Worm (Caenorhabditis elegans) whole organism, L2 larva: ENCODE measurements around the gene dpf-1.

Source experiments
- F13H6.1 ChIP-seq: sonication (generic microtip); optimal IDR thresholded peaks from 2 replicates; lab custom pipeline; 2016; ENCODE audit warnings: missing genetic modification characterization, missing compliant biosample characterization
- R02D3.7 ChIP-seq: fragments of 150-350 bp; optimal IDR thresholded peaks from 2 replicates; lab custom pipeline; 2014; ENCODE audit warnings: missing biosample characterization, missing genetic modification characterization
- ZK546.5 ChIP-seq: sonication (generic microtip); optimal IDR thresholded peaks from 2 replicates; lab custom pipeline; 2017; ENCODE audit warnings: missing biosample characterization, missing genetic modification characterization
- alr-1 ChIP-seq: fragments of 150-350 bp; optimal IDR thresholded peaks from 2 replicates; lab custom pipeline; 2014; ENCODE audit warnings: missing biosample characterization, missing genetic modification characterization
- aly-2 ChIP-seq: fragments of 150-350 bp; optimal IDR thresholded peaks from 2 replicates; lab custom pipeline; 2014; ENCODE audit warnings: missing biosample characterization, missing genetic modification characterization
- ceh-16 ChIP-seq: fragments of 150-350 bp; optimal IDR thresholded peaks from 2 replicates; lab custom pipeline; 2014; ENCODE audit warnings: missing biosample characterization, missing genetic modification characterization
- ceh-82 ChIP-seq: fragments of 150-350 bp; optimal IDR thresholded peaks from 2 replicates; lab custom pipeline; 2014; ENCODE audit warnings: missing biosample characterization, missing genetic modification characterization
- crh-2 ChIP-seq: sonication (generic microtip); optimal IDR thresholded peaks from 2 replicates; lab custom pipeline; 2017; ENCODE audit warnings: missing biosample characterization, missing genetic modification characterization
- egl-27 ChIP-seq: sonication (generic microtip); optimal IDR thresholded peaks from 3 replicates; lab custom pipeline; 2017; ENCODE audit warnings: missing biosample characterization, missing genetic modification reagents, missing genetic modification characterization
- elt-1 ChIP-seq: fragments of 150-350 bp; optimal IDR thresholded peaks from 2 replicates; lab custom pipeline; 2014; ENCODE audit warnings: missing biosample characterization, missing genetic modification characterization
- elt-3 ChIP-seq: sonication (generic microtip); optimal IDR thresholded peaks from 2 replicates; lab custom pipeline; 2017; ENCODE audit warnings: missing biosample characterization, missing genetic modification characterization
- fos-1 ChIP-seq: fragments of 150-350 bp; optimal IDR thresholded peaks from 2 replicates; lab custom pipeline; 2014; ENCODE audit warnings: missing biosample characterization, missing genetic modification characterization
- gmeb-1 ChIP-seq: fragments of 150-350 bp; optimal IDR thresholded peaks from 2 replicates; lab custom pipeline; 2014; ENCODE audit warnings: missing biosample characterization, missing genetic modification characterization
- lin-13 ChIP-seq: fragments of 150-350 bp; optimal IDR thresholded peaks from 2 replicates; lab custom pipeline; 2014; ENCODE audit warnings: missing biosample characterization, missing genetic modification reagents, missing genetic modification characterization
- lin-39 ChIP-seq: fragments of 150-350 bp; optimal IDR thresholded peaks from 2 replicates; lab custom pipeline; 2014; ENCODE audit warnings: missing biosample characterization, missing genetic modification reagents, missing genetic modification characterization
- lsy-2 ChIP-seq, 2 experiments: fragments of 150-350 bp in 1 of 2; sonication (generic microtip) in 1 of 2; optimal IDR thresholded peaks; 2 replicates each; lab custom pipeline; 2014 to 2017; ENCODE audit warnings: missing biosample characterization in 2 of 2, missing genetic modification characterization in 2 of 2
- mab-5 ChIP-seq: fragments of 150-350 bp; optimal IDR thresholded peaks from 2 replicates; lab custom pipeline; 2014; ENCODE audit warnings: missing biosample characterization, missing genetic modification characterization
- mbf-1 ChIP-seq: sonication (generic microtip); optimal IDR thresholded peaks from 2 replicates; lab custom pipeline; 2017; ENCODE audit warnings: missing biosample characterization, missing genetic modification characterization
- mdl-1 ChIP-seq, 2 experiments: fragments of 150-350 bp in 1 of 2; sonication (generic microtip) in 1 of 2; optimal IDR thresholded peaks; 2 replicates each; lab custom pipeline; 2017; ENCODE audit warnings: missing biosample characterization in 2 of 2, missing genetic modification characterization in 2 of 2
- nhr-10 ChIP-seq: sonication (generic microtip); optimal IDR thresholded peaks from 2 replicates; lab custom pipeline; 2017; ENCODE audit warnings: missing biosample characterization, missing genetic modification characterization
- nhr-11 ChIP-seq: fragments of 150-350 bp; optimal IDR thresholded peaks from 2 replicates; lab custom pipeline; 2014; ENCODE audit warnings: missing biosample characterization, missing genetic modification characterization
- nhr-12 ChIP-seq: fragments of 150-350 bp; optimal IDR thresholded peaks from 2 replicates; lab custom pipeline; 2014; ENCODE audit warnings: missing biosample characterization, missing genetic modification characterization
- nhr-129 ChIP-seq: fragments of 150-350 bp; optimal IDR thresholded peaks from 2 replicates; lab custom pipeline; 2014; ENCODE audit warnings: missing biosample characterization, missing genetic modification characterization
- nhr-21 ChIP-seq: fragments of 150-350 bp; optimal IDR thresholded peaks from 2 replicates; lab custom pipeline; 2014; ENCODE audit warnings: missing biosample characterization, missing genetic modification characterization
- nhr-23 ChIP-seq: fragments of 150-350 bp; optimal IDR thresholded peaks from 2 replicates; lab custom pipeline; 2014; ENCODE audit warnings: missing biosample characterization, missing genetic modification reagents, missing genetic modification characterization
- nhr-237 ChIP-seq: fragments of 150-350 bp; optimal IDR thresholded peaks from 2 replicates; lab custom pipeline; 2014; ENCODE audit warnings: missing biosample characterization, missing genetic modification characterization
- nhr-6 ChIP-seq: fragments of 150-350 bp; optimal IDR thresholded peaks from 2 replicates; lab custom pipeline; 2014; ENCODE audit warnings: missing biosample characterization, missing genetic modification characterization
- peb-1 ChIP-seq: fragments of 150-350 bp; optimal IDR thresholded peaks from 2 replicates; lab custom pipeline; 2014; ENCODE audit warnings: missing biosample characterization, missing genetic modification characterization
- sem-4 ChIP-seq: fragments of 150-350 bp; optimal IDR thresholded peaks from 2 replicates; lab custom pipeline; 2014; ENCODE audit warnings: missing biosample characterization, missing genetic modification reagents, missing genetic modification characterization
- skn-1 ChIP-seq: sonication (generic microtip); optimal IDR thresholded peaks from 2 replicates; lab custom pipeline; 2017; ENCODE audit warnings: missing biosample characterization, missing genetic modification characterization
- sma-3 ChIP-seq: sonication (generic microtip); optimal IDR thresholded peaks from 2 replicates; lab custom pipeline; 2016; ENCODE audit warnings: missing genetic modification reagents, missing genetic modification characterization, missing compliant biosample characterization
- snpc-4 ChIP-seq: fragments of 150-350 bp; optimal IDR thresholded peaks from 2 replicates; lab custom pipeline; 2014; ENCODE audit warnings: missing biosample characterization, missing genetic modification characterization
- unc-62 ChIP-seq: fragments of 150-350 bp; optimal IDR thresholded peaks from 2 replicates; lab custom pipeline; 2014; ENCODE audit warnings: missing biosample characterization, missing genetic modification reagents, missing genetic modification characterization
- ztf-1 ChIP-seq: fragments of 200-800 bp; sonication (Bioruptor generic); conservative IDR thresholded peaks from 2 replicates; pipeline ENCODE4 v1.3.6; 2022; ENCODE audit warnings: missing genetic modification characterization, missing compliant biosample characterization
- ztf-11 ChIP-seq: sonication (generic microtip); optimal IDR thresholded peaks from 2 replicates; lab custom pipeline; 2017; ENCODE audit warnings: missing biosample characterization, missing genetic modification characterization
- ztf-4 ChIP-seq: fragments of 150-350 bp; optimal IDR thresholded peaks from 2 replicates; lab custom pipeline; 2014; ENCODE audit warnings: missing biosample characterization, missing genetic modification characterization

The dpf-1 gene

DNA sequence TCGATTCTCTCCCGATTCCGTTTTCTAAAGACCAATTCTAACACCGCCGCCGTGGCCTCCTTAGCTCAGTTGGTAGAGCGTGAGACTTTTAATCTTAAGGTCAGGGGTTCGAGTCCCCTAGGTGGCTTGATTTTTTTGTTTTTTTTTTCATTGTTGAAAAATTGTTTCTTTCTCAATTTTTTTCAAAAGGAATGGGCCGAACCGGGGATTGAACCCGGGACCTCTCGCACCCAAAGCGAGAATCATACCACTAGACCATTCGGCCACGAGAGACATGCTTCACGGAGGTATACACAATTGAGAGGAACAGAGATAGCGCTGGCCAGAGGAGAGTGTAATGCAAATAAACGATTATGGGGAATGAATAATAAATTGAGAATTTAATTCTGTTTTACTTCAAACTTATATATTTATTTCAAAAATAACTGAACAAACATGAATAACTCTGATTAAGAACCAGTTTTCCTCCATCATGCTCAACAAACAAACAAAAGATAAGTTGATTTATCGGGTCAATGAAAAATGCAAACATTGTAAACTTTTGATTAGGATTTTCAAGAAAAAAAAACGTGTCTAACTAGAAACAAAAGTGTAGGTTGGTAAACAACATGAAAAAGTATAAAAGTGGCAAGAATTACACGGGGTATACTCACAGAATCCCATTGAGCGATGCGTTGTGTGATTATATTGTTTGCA is 5.9 kb upstream of the dpf-1 start, which contains the start of gene pqn-71 (continued):
- TF ChIP-seq aly-2, result no peak
- TF ChIP-seq elt-3 (tag; lab: Kevin White, UChicago), result no peak
- no peak for TF ChIP-seq ceh-16 (tag; lab: Kevin White, UChicago)
- TF ChIP-seq ZK546.5, result no peak
- TF ChIP-seq elt-1, result no peak
- TF ChIP-seq skn-1 (tag; lab: Kevin White, UChicago), result no peak
- TF ChIP-seq alr-1, result peak; percentile 8
- TF ChIP-seq nhr-12, result no peak

DNA sequence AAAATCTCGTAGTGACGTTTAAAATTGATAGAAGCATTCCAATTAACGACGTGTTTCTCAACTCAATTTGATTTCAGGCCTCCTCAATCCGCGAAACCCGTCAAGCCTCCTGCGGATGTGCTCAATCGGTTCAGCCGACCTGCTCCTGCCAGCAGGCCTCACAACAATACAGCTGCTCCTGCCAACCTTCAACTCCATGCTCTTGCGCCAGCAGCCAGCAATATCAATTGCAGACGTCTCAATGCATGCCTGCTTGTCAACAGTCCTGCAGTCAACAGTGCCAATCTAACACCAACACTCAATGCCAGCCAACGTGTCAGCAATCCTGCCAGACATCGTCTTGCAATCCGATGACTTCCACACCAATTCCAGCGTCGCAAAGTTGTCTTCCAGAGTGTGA is 5.1 kb upstream of the dpf-1 start:
- no peak for TF ChIP-seq nhr-10 (tag; lab: Kevin White, UChicago)
- no peak for TF ChIP-seq nhr-23 (tag; lab: Kevin White, UChicago)
- no peak for TF ChIP-seq fos-1
- TF ChIP-seq snpc-4 (tag; lab: Kevin White, UChicago), result no peak
- TF ChIP-seq gmeb-1, result no peak
- TF ChIP-seq nhr-129 (tag; lab: Kevin White, UChicago), result no peak
- no peak for TF ChIP-seq ceh-16 (tag; lab: Kevin White, UChicago)
- TF ChIP-seq ztf-11 (tag; lab: Kevin White, UChicago), result no peak
- TF ChIP-seq ceh-82 (tag; lab: Kevin White, UChicago), result no peak
- no peak for TF ChIP-seq R02D3.7
- TF ChIP-seq sem-4, result no peak
- TF ChIP-seq mdl-1 (tag; optimal IDR thresholded peaks at IDR 0.05; lab: Kevin White, UChicago), result no peak
- TF ChIP-seq mab-5 (tag; lab: Kevin White, UChicago), result no peak
- TF ChIP-seq ztf-4 (tag; lab: Kevin White, UChicago), result no peak
- TF ChIP-seq unc-62 (GFP tag; lab: Kevin White, UChicago), result no peak
- TF ChIP-seq mbf-1, result no peak
- no peak for TF ChIP-seq lin-13 (GFP tag; lab: Kevin White, UChicago)
- TF ChIP-seq crh-2 (tag; lab: Kevin White, UChicago), result no peak
- TF ChIP-seq, all 48 proteins: peak for 0

DNA sequence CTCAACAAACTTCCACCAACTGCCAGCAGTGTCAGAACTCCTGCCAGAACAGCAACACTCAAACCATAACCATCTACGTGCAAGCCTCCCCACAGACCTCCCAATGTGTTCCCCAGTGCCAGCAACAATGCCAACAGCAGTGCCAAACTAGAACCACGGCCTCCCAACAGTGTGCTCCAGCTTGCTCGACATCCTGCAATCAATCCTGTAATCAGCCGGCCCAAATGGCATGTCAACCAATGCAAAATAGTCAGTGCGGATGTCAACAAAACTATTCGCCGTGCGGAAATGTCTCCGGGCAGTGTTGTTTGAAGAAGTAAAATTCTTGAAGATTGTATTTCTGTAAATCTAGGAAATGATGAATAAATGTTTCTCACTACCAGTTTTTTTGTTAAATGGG is 4.4 kb upstream of the dpf-1 start:
- TF ChIP-seq sem-4 (no peak), ceh-16 (tag; lab: Kevin White, UChicago) (no peak), nhr-129 (tag; lab: Kevin White, UChicago) (no peak), ztf-1 (no peak), nhr-11 (tag; lab: Kevin White, UChicago) (no peak), nhr-237 (tag; lab: Kevin White, UChicago) (no peak), egl-27 (tag; lab: Kevin White, UChicago) (no peak), unc-62 (GFP tag; lab: Kevin White, UChicago) (no peak), ztf-4 (tag; lab: Kevin White, UChicago) (no peak), lin-39 (no peak), lsy-2 (tag; optimal IDR thresholded peaks at IDR 0.05; lab: Kevin White, UChicago) (no peak), R02D3.7 (no peak), sma-3 (GFP tag; lab: Kevin White, UChicago) (no peak), crh-2 (tag; lab: Kevin White, UChicago) (no peak)

DNA sequence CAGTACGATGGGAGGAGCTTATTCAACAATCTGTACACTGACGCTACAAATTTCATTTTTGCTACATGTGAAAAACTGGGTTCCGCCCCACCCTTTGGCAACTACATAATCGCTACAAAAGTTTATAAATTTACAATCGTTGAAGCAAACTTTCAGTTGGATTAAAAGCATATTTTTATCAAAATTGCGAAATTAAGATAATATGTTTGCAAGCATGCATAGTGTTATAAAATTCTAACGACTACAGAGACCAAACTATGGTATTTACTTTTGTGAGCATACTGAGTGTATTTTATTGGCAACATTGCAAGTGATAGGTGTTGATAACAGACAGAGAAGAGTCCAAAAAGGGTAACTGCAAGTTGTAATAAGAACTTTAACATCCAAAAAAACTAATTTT is 7.5 kb downstream of the dpf-1 start, which contains the start of gene C06B8.2:
TSS of gene C06B8.2 (minus strand) at position 153 of the 400 bp plus-strand sequence.
- TF ChIP-seq mdl-1 (tag; optimal IDR thresholded peaks at IDR 0.05; lab: Kevin White, UChicago), result no peak
- no peak for TF ChIP-seq nhr-237 (tag; lab: Kevin White, UChicago)
- TF ChIP-seq F13H6.1 (tag; lab: Kevin White, UChicago), result no peak
- TF ChIP-seq ceh-82 (tag; lab: Kevin White, UChicago), result no peak
- no peak for TF ChIP-seq nhr-129 (tag; lab: Kevin White, UChicago)
- no peak for TF ChIP-seq nhr-11 (tag; lab: Kevin White, UChicago)
- no peak for TF ChIP-seq R02D3.7
- no peak for TF ChIP-seq ZK546.5
- TF ChIP-seq elt-3 (tag; lab: Kevin White, UChicago), result no peak
- no peak for TF ChIP-seq nhr-6
- TF ChIP-seq nhr-21 (tag; lab: Kevin White, UChicago), result no peak
- no peak for TF ChIP-seq nhr-12
- no peak for TF ChIP-seq peb-1 (tag; lab: Kevin White, UChicago)
- no peak for TF ChIP-seq mbf-1
- TF ChIP-seq skn-1 (tag; lab: Kevin White, UChicago), result no peak
- TF ChIP-seq sma-3 (GFP tag; lab: Kevin White, UChicago), result no peak
- TF ChIP-seq, all 48 proteins: peak for 0
